Fruit fly (Drosophila melanogaster): ENCODE data around the gene CG17751.
A peak's percentile ranks its signal among the peaks of the same experiment; 100 is the strongest.

The CG17751 gene

dm6 chr3R:19644094-19644900, 37.2 kb downstream of the CG17751 start, which contains the start of gene Vha13 (continued):
- TF ChIP-seq dm (GFP tag; optimal IDR thresholded peaks at IDR 0.05): peak; percentile 38
- TF ChIP-seq CG9437 (GFP tag; optimal IDR thresholded peaks at IDR 0.05): peak; percentile 29
- TF ChIP-seq CG9215 (GFP tag; IDR thresholded peaks at IDR 0.05): peak; percentile 59
- no peak for TF ChIP-seq CG18476 (GFP tag; optimal IDR thresholded peaks at IDR 0.05)
- TF ChIP-seq Gsc (GFP tag; IDR thresholded peaks at IDR 0.05): no peak
- TF ChIP-seq unc-4 (GFP tag; IDR thresholded peaks at IDR 0.05; ENCODE audit: partially characterized antibody): no peak; the same call in 1 of the 2 replicates
- peak; percentile 50 for TF ChIP-seq Jarid2 (GFP tag; optimal IDR thresholded peaks at IDR 0.05)
- peak; percentile 82 for TF ChIP-seq Gug (GFP tag; IDR thresholded peaks at IDR 0.05)
- peak; percentile 35; the same call in 1 of the 2 replicates for TF ChIP-seq cas (GFP tag; IDR thresholded peaks at IDR 0.05)
- peak; percentile 51 for TF ChIP-seq chn (GFP tag; optimal IDR thresholded peaks at IDR 0.05)
- TF ChIP-seq CG5245 (GFP tag; optimal IDR thresholded peaks at IDR 0.05): peak; percentile 14
- TF ChIP-seq Awh (GFP tag; IDR thresholded peaks at IDR 0.05): no peak
- TF ChIP-seq CG11696 (GFP tag; IDR thresholded peaks at IDR 0.05): no peak
- no peak for TF ChIP-seq CG11723 (GFP tag; optimal IDR thresholded peaks at IDR 0.05)
- TF ChIP-seq Antp (GFP tag; optimal IDR thresholded peaks at IDR 0.05): peak; percentile 64
- peak; percentile 87 for TF ChIP-seq CG42726 (GFP tag; IDR thresholded peaks at IDR 0.05; ENCODE audit: partially characterized antibody)
- TF ChIP-seq D19A (tag; optimal IDR thresholded peaks at IDR 0.05): no peak
- TF ChIP-seq Neu2 (GFP tag; optimal IDR thresholded peaks at IDR 0.05; ENCODE audit: borderline replicate concordance): no peak
- no peak for TF ChIP-seq CG17186 (GFP tag; optimal IDR thresholded peaks at IDR 0.05)
- TF ChIP-seq ap (GFP tag; IDR thresholded peaks at IDR 0.05): no peak
- TF ChIP-seq CG3065 (GFP tag; optimal IDR thresholded peaks at IDR 0.05): no peak
- TF ChIP-seq CG6254 (GFP tag; optimal IDR thresholded peaks at IDR 0.05): no peak
- peak; percentile 19 for TF ChIP-seq CG15696 (tag; optimal IDR thresholded peaks at IDR 0.05)
- TF ChIP-seq cad (GFP tag; optimal IDR thresholded peaks at IDR 0.05): no peak
- TF ChIP-seq eyg (GFP tag; optimal IDR thresholded peaks at IDR 0.05): no peak
- TF ChIP-seq sima (GFP tag; optimal IDR thresholded peaks at IDR 0.05): no peak
- TF ChIP-seq CG9609 (GFP tag; optimal IDR thresholded peaks at IDR 0.05): peak; percentile 64
- TF ChIP-seq CG8359 (GFP tag; optimal IDR thresholded peaks at IDR 0.05; ENCODE audit: borderline replicate concordance): no peak
- TF ChIP-seq sr (GFP tag; IDR thresholded peaks at IDR 0.05): no peak
- peak; percentile 8 for TF ChIP-seq CG12155 (GFP tag; optimal IDR thresholded peaks at IDR 0.05)
- 0 out of 3 replicates have a peak, but pooled peaks have one; percentile 26 for TF ChIP-seq CG7357 (GFP tag; IDR thresholded peaks at IDR 0.05)
- TF ChIP-seq chm (GFP tag; IDR thresholded peaks at IDR 0.05): peak; percentile 82
- peak; percentile 28 for TF ChIP-seq sug (tag; optimal IDR thresholded peaks at IDR 0.05)
- TF ChIP-seq CG34422 (GFP tag; IDR thresholded peaks at IDR 0.05): peak; percentile 60
- peak; percentile 23 for TF ChIP-seq Dip3 (GFP tag; optimal IDR thresholded peaks at IDR 0.05)
- no peak for TF ChIP-seq Sin3A (optimal IDR thresholded peaks at IDR 0.05)
- peak; percentile 16 for TF ChIP-seq CG9797 (GFP tag; optimal IDR thresholded peaks at IDR 0.05)
- peak; percentile 27; the same call in 1 of the 2 replicates for TF ChIP-seq ham (GFP tag; IDR thresholded peaks at IDR 0.05)
- peak; percentile 89 for TF ChIP-seq slbo (GFP tag; IDR thresholded peaks at IDR 0.05)
- peak; percentile 16 for TF ChIP-seq CG7786 (GFP tag; optimal IDR thresholded peaks at IDR 0.05)
- TF ChIP-seq chinmo (GFP tag; IDR thresholded peaks at IDR 0.05; ENCODE audit: partially characterized antibody): peak; percentile 70; the same call in 1 of the 4 replicates
- peak; percentile 82 for TF ChIP-seq crol (GFP tag; IDR thresholded peaks at IDR 0.05)
- TF ChIP-seq CG9817 (tag; optimal IDR thresholded peaks at IDR 0.05): peak; percentile 53
- TF ChIP-seq ATbp (GFP tag; optimal IDR thresholded peaks at IDR 0.05): peak; percentile 4
- peak; percentile 25 for TF ChIP-seq CG8089 (GFP tag; optimal IDR thresholded peaks at IDR 0.05)
- TF ChIP-seq stwl (tag; optimal IDR thresholded peaks at IDR 0.05): peak; percentile 66
- no peak for TF ChIP-seq exex (tag; optimal IDR thresholded peaks at IDR 0.05)
- TF ChIP-seq CG8765 (GFP tag; IDR thresholded peaks at IDR 0.05): no peak
- peak; percentile 75 for TF ChIP-seq Dbx (GFP tag; IDR thresholded peaks at IDR 0.05)
- peak; percentile 48 for TF ChIP-seq CG10366 (GFP tag; IDR thresholded peaks at IDR 0.05)
